Fruit fly (Drosophila melanogaster) whole organism, embryonic: ENCODE measurements around the gene eIF4E5.
A peak's percentile ranks its signal among the peaks of the same experiment; 100 is the strongest.

Experiments
- BEAF-32 ChIP-seq: fragments of 200-800 bp; sonication (Bioruptor generic); optimal IDR thresholded peaks from 3 replicates; lab custom pipeline; 2017; ENCODE audit warnings: missing biosample characterization, missing genetic modification characterization, mild to moderate bottlenecking, moderate library complexity, missing genetic modification reagents
- CG1024 ChIP-seq: fragments of 200-800 bp; sonication (Bioruptor generic); IDR thresholded peaks from 2 replicates; pipeline ENCODE4 v1.3.6; 2022; ENCODE audit warnings: missing biosample characterization, missing genetic modification characterization
- CG10543 ChIP-seq: fragments of 200-800 bp; sonication (Bioruptor generic); optimal IDR thresholded peaks from 3 replicates; lab custom pipeline; 2017; ENCODE audit warnings: missing biosample characterization, mild to moderate bottlenecking, missing genetic modification characterization, moderate library complexity
- CG11093 ChIP-seq: fragments of 200-800 bp; sonication (Bioruptor generic); IDR thresholded peaks from 3 replicates; pipeline ENCODE4 v1.3.6; 2022; ENCODE audit warnings: missing biosample characterization, missing genetic modification characterization
- CG13287 ChIP-seq: fragments of 200-800 bp; sonication (Bioruptor generic); IDR thresholded peaks from 2 replicates; pipeline ENCODE4 v1.3.6; 2022; ENCODE audit warnings: missing biosample characterization, missing genetic modification characterization; ENCODE audit not compliant: partially characterized antibody
- CG17186 ChIP-seq: fragments of 200-800 bp; sonication (Bioruptor generic); optimal IDR thresholded peaks from 3 replicates; lab custom pipeline; 2017; ENCODE audit warnings: missing biosample characterization, missing genetic modification reagents, missing genetic modification characterization
- CG17612 ChIP-seq: fragments of 200-800 bp; sonication (Bioruptor generic); IDR thresholded peaks from 2 replicates; pipeline ENCODE4 v1.3.6; 2022; ENCODE audit warnings: missing biosample characterization, missing genetic modification characterization
- CG17802 ChIP-seq: fragments of 200-800 bp; sonication (Bioruptor generic); optimal IDR thresholded peaks from 2 replicates; lab custom pipeline; 2018; ENCODE audit warnings: missing biosample characterization, mild to moderate bottlenecking, missing genetic modification characterization, moderate library complexity
- CG2199 ChIP-seq: fragments of 200-800 bp; sonication (Bioruptor generic); IDR thresholded peaks from 3 replicates; pipeline ENCODE4 v1.3.6; 2022; ENCODE audit warnings: missing biosample characterization, missing genetic modification characterization
- CG6254 ChIP-seq: fragments of 200-800 bp; sonication (Bioruptor generic); optimal IDR thresholded peaks from 3 replicates; lab custom pipeline; 2017; ENCODE audit warnings: mild to moderate bottlenecking, missing biosample characterization, missing genetic modification reagents, missing genetic modification characterization
- CG7745 ChIP-seq: fragments of 200-800 bp; sonication (Bioruptor generic); optimal IDR thresholded peaks from 2 replicates; lab custom pipeline; 2018; ENCODE audit warnings: missing biosample characterization, mild to moderate bottlenecking, missing genetic modification characterization, moderate library complexity
- CG7786 ChIP-seq: fragments of 200-800 bp; sonication (Bioruptor generic); optimal IDR thresholded peaks from 2 replicates; lab custom pipeline; 2016; ENCODE audit warnings: missing biosample characterization, missing genetic modification characterization
- Doc2 ChIP-seq: fragments of 200-800 bp; sonication (Bioruptor generic); IDR thresholded peaks from 2 replicates; pipeline ENCODE4 v1.3.6; 2022; ENCODE audit warnings: missing biosample characterization, missing genetic modification characterization
- Dp ChIP-seq: fragments of 200-800 bp; sonication (Bioruptor generic); optimal IDR thresholded peaks from 2 replicates; lab custom pipeline; 2018; ENCODE audit warnings: missing biosample characterization, mild to moderate bottlenecking, missing genetic modification characterization, moderate library complexity
- E2f2 ChIP-seq: fragments of 200-800 bp; sonication (Bioruptor generic); IDR thresholded peaks from 2 replicates; pipeline ENCODE4 v1.3.6; 2022; ENCODE audit warnings: missing biosample characterization, missing genetic modification characterization
- Kr ChIP-seq: fragments of 200-800 bp; sonication (Bioruptor generic); optimal IDR thresholded peaks from 2 replicates; lab custom pipeline; 2017; ENCODE audit warnings: missing biosample characterization, mild to moderate bottlenecking, missing genetic modification characterization
- Lpt ChIP-seq: fragments of >200 bp; optimal IDR thresholded peaks from 2 replicates; lab custom pipeline; 2018; ENCODE audit warnings: missing biosample characterization, missing genetic modification characterization
- MTF-1 ChIP-seq: fragments of 200-800 bp; sonication (Bioruptor generic); optimal IDR thresholded peaks from 2 replicates; lab custom pipeline; 2018; ENCODE audit warnings: missing biosample characterization, mild to moderate bottlenecking, missing genetic modification characterization, borderline replicate concordance
- Pdp1 ChIP-seq, 2 experiments: fragments of 200-800 bp; sonication (Bioruptor generic); optimal IDR thresholded peaks; 3 replicates each; lab custom pipeline; 2016; ENCODE audit warnings: missing biosample characterization in 2 of 2, missing genetic modification characterization in 2 of 2, mild to moderate bottlenecking in 1 of 2, moderate library complexity in 1 of 2
- Trl ChIP-seq, 3 experiments: fragments of >200 bp in 2 of 3; fragments of 200-800 bp in 1 of 3; sonication (Bioruptor generic) in 1 of 3; optimal IDR thresholded peaks; 2 replicates in 1 of 3; 3 replicates in 2 of 3; lab custom pipeline; 2016 to 2017; ENCODE audit warnings: missing biosample characterization in 1 of 3, missing genetic modification characterization in 1 of 3
- YL-1 ChIP-seq: fragments of 200-800 bp; sonication (Bioruptor generic); optimal IDR thresholded peaks from 3 replicates; lab custom pipeline; 2017; ENCODE audit warnings: missing biosample characterization, mild to moderate bottlenecking, missing genetic modification characterization
- btn ChIP-seq: fragments of 200-800 bp; sonication (Bioruptor generic); optimal IDR thresholded peaks from 2 replicates; lab custom pipeline; 2016; ENCODE audit warnings: missing biosample characterization, missing genetic modification characterization
- cg ChIP-seq: fragments of 200-800 bp; sonication (Bioruptor generic); optimal IDR thresholded peaks from 3 replicates; lab custom pipeline; 2019; ENCODE audit warnings: missing biosample characterization, mild to moderate bottlenecking, missing genetic modification characterization, moderate library complexity
- chm ChIP-seq: fragments of 200-800 bp; sonication (Bioruptor generic); IDR thresholded peaks from 2 replicates; pipeline ENCODE4 v1.3.6; 2022; ENCODE audit warnings: missing biosample characterization, missing genetic modification characterization
- crol ChIP-seq: fragments of 200-800 bp; sonication (Bioruptor generic); IDR thresholded peaks from 2 replicates; pipeline ENCODE4 v1.3.6; 2022; ENCODE audit warnings: missing biosample characterization, missing genetic modification characterization
- exex ChIP-seq: fragments of 200-800 bp; sonication (Bioruptor generic); optimal IDR thresholded peaks from 4 replicates; lab custom pipeline; 2018; ENCODE audit warnings: missing biosample characterization, mild to moderate bottlenecking, missing genetic modification characterization, moderate library complexity
- gcm ChIP-seq: fragments of 200-800 bp; sonication (Bioruptor generic); optimal IDR thresholded peaks from 2 replicates; lab custom pipeline; 2019; ENCODE audit warnings: missing biosample characterization, mild to moderate bottlenecking, missing genetic modification characterization, moderate library complexity
- gt ChIP-seq: fragments of 200-800 bp; sonication (Bioruptor generic); IDR thresholded peaks from 2 replicates; pipeline ENCODE4 v1.3.6; 2022; ENCODE audit warnings: missing biosample characterization, missing genetic modification characterization
- kah ChIP-seq: fragments of 200-800 bp; sonication (Bioruptor generic); optimal IDR thresholded peaks from 2 replicates; lab custom pipeline; 2018; ENCODE audit warnings: missing biosample characterization, mild to moderate bottlenecking, missing genetic modification characterization
- lmd ChIP-seq: fragments of 200-800 bp; sonication (Bioruptor generic); IDR thresholded peaks from 2 replicates; pipeline ENCODE4 v1.3.6; 2022; ENCODE audit warnings: missing biosample characterization, missing genetic modification characterization
- nerfin-1 ChIP-seq: fragments of 200-800 bp; sonication (Bioruptor generic); optimal IDR thresholded peaks from 3 replicates; lab custom pipeline; 2019; ENCODE audit warnings: missing biosample characterization, mild to moderate bottlenecking, missing genetic modification characterization, moderate library complexity
- pita ChIP-seq: fragments of 200-800 bp; sonication (Bioruptor generic); optimal IDR thresholded peaks from 2 replicates; lab custom pipeline; 2017; ENCODE audit warnings: missing biosample characterization, mild to moderate bottlenecking, missing genetic modification characterization
- psq ChIP-seq: fragments of 200-800 bp; sonication (Bioruptor generic); optimal IDR thresholded peaks from 2 replicates; lab custom pipeline; 2017; ENCODE audit warnings: missing biosample characterization, missing genetic modification characterization
- sens-2 ChIP-seq: fragments of 200-800 bp; sonication (Bioruptor generic); IDR thresholded peaks from 2 replicates; pipeline ENCODE4 v1.3.6; 2022; ENCODE audit warnings: missing biosample characterization, missing genetic modification characterization
- sug ChIP-seq: fragments of 200-800 bp; optimal IDR thresholded peaks from 2 replicates; lab custom pipeline; 2019; ENCODE audit warnings: missing biosample characterization, mild to moderate bottlenecking, missing genetic modification characterization, moderate library complexity
- ttk ChIP-seq: fragments of 200-800 bp; sonication (Bioruptor generic); IDR thresholded peaks from 2 replicates; pipeline ENCODE4 v2.1.2; 2022; ENCODE audit warnings: missing biosample characterization, missing genetic modification characterization
- unc-4 ChIP-seq: fragments of 200-800 bp; sonication (Bioruptor generic); IDR thresholded peaks from 2 replicates; pipeline ENCODE4 v1.3.6; 2022; ENCODE audit warnings: missing biosample characterization, missing genetic modification characterization; ENCODE audit not compliant: partially characterized antibody
- zen ChIP-seq: fragments of 200-800 bp; sonication (Bioruptor generic); optimal IDR thresholded peaks from 3 replicates; lab custom pipeline; 2018; ENCODE audit warnings: missing biosample characterization, mild to moderate bottlenecking, missing genetic modification characterization, moderate library complexity
- zfh2 ChIP-seq: fragments of 200-800 bp; sonication (Bioruptor generic); optimal IDR thresholded peaks from 2 replicates; lab custom pipeline; 2016; ENCODE audit warnings: missing biosample characterization, missing genetic modification characterization

eIF4E5 gene

DNA sequence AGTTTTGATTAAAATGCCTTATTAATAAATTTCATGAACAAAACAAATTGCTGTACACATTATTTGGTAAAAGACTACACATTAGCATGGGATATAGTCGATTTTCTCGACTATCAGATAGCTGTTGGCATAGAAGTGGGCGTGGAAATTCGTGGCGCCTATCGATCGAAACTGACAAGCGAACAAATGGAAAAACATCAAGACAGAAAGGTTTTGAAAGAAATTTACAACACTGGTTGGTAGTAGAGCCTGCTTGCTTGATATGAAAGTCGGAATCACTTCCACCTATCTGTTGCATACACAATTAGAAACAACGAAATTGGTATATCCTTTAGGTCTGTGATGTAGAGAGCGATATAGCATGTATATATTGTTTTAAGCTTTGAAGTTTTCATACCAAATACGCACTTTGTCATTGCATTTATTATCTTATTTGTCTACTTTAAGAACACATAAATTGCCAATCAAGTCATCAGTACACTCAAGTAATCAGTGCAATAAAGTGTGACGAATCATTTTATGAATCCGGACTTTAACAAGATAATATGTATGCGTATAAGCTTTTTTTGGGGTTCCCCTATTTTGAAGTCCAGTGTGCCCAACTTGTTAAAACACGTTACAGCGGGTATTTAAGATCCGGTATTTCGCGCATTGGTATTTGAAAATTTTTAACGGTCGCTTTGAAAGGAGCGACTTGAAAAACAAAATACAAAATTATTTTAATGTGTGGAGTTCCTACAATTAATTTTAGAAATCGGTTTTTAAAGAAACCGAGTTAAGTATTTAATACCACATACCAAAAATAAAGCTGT is 21.3 kb downstream of the eIF4E5 start (continued):
- TF ChIP-seq CG1024 (GFP tag; lab: Robert Waterston, UW) (no peak), Doc2 (GFP tag; lab: Robert Waterston, UW) (no peak), CG7786 (no peak), lmd (GFP tag; lab: Robert Waterston, UW) (no peak), chm (GFP tag; lab: Robert Waterston, UW) (no peak), Trl (optimal IDR thresholded peaks at IDR 0.05; lab: Kevin White, UChicago) (no peak), Trl (GFP tag; optimal IDR thresholded peaks at IDR 0.05; lab: Kevin White, UChicago) (no peak)

- peak; percentile 86 for TF ChIP-seq exex (tag; lab: Kevin White, UChicago)
- peak; percentile 32 for TF ChIP-seq sug (tag; lab: Kevin White, UChicago)
- TF ChIP-seq CG2199 (GFP tag; lab: Robert Waterston, UW), result 0 out of 3 replicates have a peak, but pooled peaks have one; percentile 40
- TF ChIP-seq CG17612 (GFP tag; lab: Robert Waterston, UW), result no peak
- no peak for TF ChIP-seq zfh2 (GFP tag; lab: Kevin White, UChicago)
- no peak for TF ChIP-seq MTF-1
These were observed 39.5 kb downstream of the eIF4E5 start for dm6 chr3L:7934200-7934599.

- peak in 1 of 2 experiments; percentile 24 for TF ChIP-seq Pdp1 (GFP tag; optimal IDR thresholded peaks at IDR 0.05; lab: Kevin White, UChicago)
- TF ChIP-seq Kr, result no peak
- peak; percentile 45 for TF ChIP-seq CG7745 (tag; lab: Kevin White, UChicago)
- TF ChIP-seq sens-2, result no peak
- peak; percentile 23 for TF ChIP-seq gcm
- no peak for TF ChIP-seq gt (GFP tag; lab: Robert Waterston, UW)
- TF ChIP-seq pita (GFP tag; lab: Kevin White, UChicago), result no peak
- TF ChIP-seq CG2199 (GFP tag; lab: Robert Waterston, UW), result peak; percentile 41; the same call in 2 of the 3 replicates
- peak in 1 of 2 experiments; percentile 21 for TF ChIP-seq Trl (optimal IDR thresholded peaks at IDR 0.05; lab: Kevin White, UChicago)
- no peak for TF ChIP-seq Trl (GFP tag; optimal IDR thresholded peaks at IDR 0.05; lab: Kevin White, UChicago)
- TF ChIP-seq exex (tag; lab: Kevin White, UChicago), result peak; percentile 80
These were observed 40.2 kb downstream of the eIF4E5 start for dm6 chr3L:7934857-7935256.

DNA sequence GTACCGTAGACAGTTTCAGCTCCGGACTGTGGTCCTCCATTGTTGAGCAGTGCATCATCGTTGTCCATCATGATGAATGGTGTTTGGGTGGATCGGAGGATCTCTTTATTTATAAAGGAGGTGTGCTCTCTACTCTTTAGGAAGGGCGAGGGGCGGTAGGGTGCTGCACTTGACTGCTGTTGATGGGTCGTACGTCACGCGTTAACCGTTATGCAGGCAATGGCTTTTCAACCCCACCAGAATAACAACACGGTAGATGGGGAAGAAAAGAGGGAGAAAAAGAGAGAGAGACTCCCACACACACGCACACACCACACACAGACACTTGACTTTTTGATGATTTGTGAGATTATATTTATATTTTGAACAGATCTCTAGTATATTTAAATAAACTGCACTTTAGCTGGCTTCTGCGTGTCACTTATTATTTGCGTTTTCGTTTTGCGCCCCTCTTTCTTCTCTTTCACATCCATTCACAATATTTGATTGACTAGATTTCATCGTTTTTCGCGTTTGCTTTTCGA is 40.8 kb downstream of the eIF4E5 start:
- no peak for TF ChIP-seq zen (tag; lab: Kevin White, UChicago)
- no peak for TF ChIP-seq btn (GFP tag; lab: Kevin White, UChicago)
- peak; percentile 19 to 39 for TF ChIP-seq Trl (optimal IDR thresholded peaks at IDR 0.05; lab: Kevin White, UChicago)
- no peak for TF ChIP-seq Trl (GFP tag; optimal IDR thresholded peaks at IDR 0.05; lab: Kevin White, UChicago)
- TF ChIP-seq unc-4, result 0 out of 2 replicates have a peak, but pooled peaks have one; percentile 3
- no peak for TF ChIP-seq CG7745 (tag; lab: Kevin White, UChicago)
- TF ChIP-seq crol (GFP tag; lab: Robert Waterston, UW), result peak; percentile 41
- no peak for TF ChIP-seq CG17802 (tag; lab: Kevin White, UChicago)
- TF ChIP-seq ttk (GFP tag; lab: Robert Waterston, UW), result 0 out of 2 replicates have a peak, but pooled peaks have one; percentile 9
- TF ChIP-seq cg, result peak; percentile 65
- peak in 1 of 2 experiments; percentile 49 for TF ChIP-seq Pdp1 (GFP tag; optimal IDR thresholded peaks at IDR 0.05; lab: Kevin White, UChicago)
- peak; percentile 45; the same call in 1 of the 2 replicates for TF ChIP-seq chm (GFP tag; lab: Robert Waterston, UW)

DNA sequence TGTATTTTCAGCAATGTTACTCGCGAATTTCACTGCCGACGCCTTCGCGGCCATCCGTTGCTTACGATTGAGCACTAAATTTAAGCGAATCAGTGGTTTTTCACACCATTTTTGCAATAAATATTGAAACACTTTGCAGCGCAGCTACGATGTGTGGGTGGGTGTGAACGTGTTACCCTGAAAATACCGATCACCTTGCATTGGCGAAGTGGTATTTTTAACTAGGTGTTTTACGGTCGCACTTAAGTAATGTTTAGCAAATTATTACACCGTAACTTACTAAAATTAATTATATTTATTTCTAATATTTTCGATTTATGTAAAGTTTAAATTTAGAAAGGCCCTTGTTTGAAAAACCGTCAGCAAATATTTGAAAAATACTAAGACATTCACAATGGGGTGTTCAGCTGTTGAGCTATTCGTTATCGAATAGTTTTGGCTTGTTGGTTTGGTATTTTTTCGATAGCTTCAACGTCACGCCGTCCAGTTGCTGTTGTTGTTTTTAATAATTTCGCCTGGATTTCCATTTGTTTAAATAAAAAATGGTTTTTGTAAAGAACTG is 41.3 kb downstream of the eIF4E5 start, which contains the start of the genes syd and Srp9:
Gene syd (minus strand): TSS at position 188 of the 562 bp plus-strand sequence.
Gene Srp9 (plus strand): TSS at position 441 of the 562 bp plus-strand sequence.
- TF ChIP-seq YL-1 (GFP tag; lab: Kevin White, UChicago) (peak; percentile 69), CG10543 (no peak), Lpt (GFP tag; lab: Kevin White, UChicago) (no peak), kah (GFP tag; lab: Kevin White, UChicago) (no peak), nerfin-1 (tag; lab: Kevin White, UChicago) (no peak), psq (peak; percentile 17), Dp (GFP tag; lab: Kevin White, UChicago) (peak; percentile 39), CG6254 (GFP tag; lab: Kevin White, UChicago) (peak; percentile 33), CG11093 (GFP tag; lab: Robert Waterston, UW) (no peak), BEAF-32 (GFP tag; lab: Kevin White, UChicago) (peak; percentile 58), CG13287 (GFP tag; lab: Robert Waterston, UW) (peak; percentile 54), E2f2 (GFP tag; lab: Robert Waterston, UW) (peak; percentile 23; the same call in 1 of the 2 replicates), CG17186 (GFP tag; lab: Kevin White, UChicago) (peak; percentile 19)
